Worm (Caenorhabditis elegans): ENCODE measurements around the gene K02E7.1.

Gene K02E7.1

DNA sequence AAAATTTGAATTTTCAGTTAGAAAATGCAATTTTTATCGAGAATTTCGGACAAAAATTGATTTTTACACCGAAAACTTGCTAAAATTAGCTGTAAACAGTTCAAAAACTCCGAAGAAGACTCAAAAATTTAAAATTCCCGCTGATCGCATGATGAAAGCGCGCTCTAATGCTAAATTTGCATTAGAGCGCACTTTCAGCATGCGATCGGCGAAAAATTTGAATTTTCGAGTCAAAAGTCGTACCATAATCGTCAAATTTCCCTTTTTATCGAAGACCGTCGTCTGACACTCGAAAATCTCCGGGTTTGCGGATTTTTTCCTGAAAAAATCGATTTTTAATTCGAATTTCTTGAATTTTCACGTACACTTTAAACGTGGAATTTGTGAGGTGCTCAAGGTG lies 50.3 kb downstream of the K02E7.1 start:
- TF ChIP-seq lin-38 (GFP tag; IDR thresholded peaks at IDR 0.05), result peak; percentile 63
- no peak for TF ChIP-seq Y75B8A.6 (GFP tag; IDR thresholded peaks at IDR 0.05)

All from whole organism, L4 larva.